Fruit fly (Drosophila melanogaster) whole organism, embryonic: ENCODE results near the gene CG4733.
A peak's percentile ranks its signal among the peaks of the same experiment; 100 is the strongest.

Experiments
- Bteb2 ChIP-seq: fragments of 200-800 bp; sonication (Bioruptor generic); optimal IDR thresholded peaks from 2 replicates; lab custom pipeline; 2016; ENCODE audit warnings: missing biosample characterization, missing genetic modification characterization
- CG10979 ChIP-seq: fragments of 200-800 bp; sonication (Bioruptor generic); optimal IDR thresholded peaks from 2 replicates; lab custom pipeline; 2018; ENCODE audit warnings: missing biosample characterization, mild to moderate bottlenecking, missing genetic modification characterization, moderate library complexity
- CG11695 ChIP-seq: fragments of 200-800 bp; sonication (Bioruptor generic); IDR thresholded peaks from 3 replicates; pipeline ENCODE4 v1.3.6; 2022; ENCODE audit warnings: missing biosample characterization, missing genetic modification characterization
- CG12071 ChIP-seq: fragments of 200-800 bp; sonication (Bioruptor generic); optimal IDR thresholded peaks from 3 replicates; lab custom pipeline; 2018; ENCODE audit warnings: missing biosample characterization, mild to moderate bottlenecking, missing genetic modification characterization
- CG13287 ChIP-seq: fragments of 200-800 bp; sonication (Bioruptor generic); IDR thresholded peaks from 2 replicates; pipeline ENCODE4 v1.3.6; 2022; ENCODE audit warnings: missing biosample characterization, missing genetic modification characterization; ENCODE audit not compliant: partially characterized antibody
- CG13624 ChIP-seq: fragments of 200-800 bp; sonication (Bioruptor generic); optimal IDR thresholded peaks from 2 replicates; lab custom pipeline; 2016; ENCODE audit warnings: missing biosample characterization, missing genetic modification characterization
- CG15073 ChIP-seq: fragments of 200-800 bp; sonication (Bioruptor generic); optimal IDR thresholded peaks from 2 replicates; lab custom pipeline; 2016; ENCODE audit warnings: missing biosample characterization, missing genetic modification characterization
- CG15601 ChIP-seq: fragments of 200-800 bp; sonication (Bioruptor generic); optimal IDR thresholded peaks from 3 replicates; lab custom pipeline; 2019; ENCODE audit warnings: missing biosample characterization, mild to moderate bottlenecking, missing genetic modification characterization, moderate library complexity
- CG17829 ChIP-seq: fragments of 200-800 bp; optimal IDR thresholded peaks from 2 replicates; lab custom pipeline; 2019; ENCODE audit warnings: missing biosample characterization, mild to moderate bottlenecking, missing genetic modification characterization, moderate library complexity
- CG1832 ChIP-seq: fragments of 200-800 bp; sonication (Bioruptor generic); optimal IDR thresholded peaks from 2 replicates; lab custom pipeline; 2017; ENCODE audit warnings: missing biosample characterization, mild to moderate bottlenecking, missing genetic modification characterization, inconsistent platforms
- CG2678 ChIP-seq: fragments of 200-800 bp; sonication (Bioruptor generic); optimal IDR thresholded peaks from 3 replicates; lab custom pipeline; 2019; ENCODE audit warnings: missing biosample characterization, mild to moderate bottlenecking, missing genetic modification characterization, moderate library complexity
- CG31224 ChIP-seq: fragments of 200-800 bp; sonication (Bioruptor generic); IDR thresholded peaks from 2 replicates; pipeline ENCODE4 v1.3.6; 2022; ENCODE audit warnings: missing biosample characterization, missing genetic modification characterization
- CG31365 ChIP-seq: fragments of 200-800 bp; sonication (Bioruptor generic); optimal IDR thresholded peaks from 2 replicates; lab custom pipeline; 2018; ENCODE audit warnings: missing biosample characterization, mild to moderate bottlenecking, missing genetic modification characterization
- CG4328 ChIP-seq: fragments of 200-800 bp; sonication (Bioruptor generic); optimal IDR thresholded peaks from 3 replicates; lab custom pipeline; 2017; ENCODE audit warnings: missing biosample characterization, missing genetic modification reagents, missing genetic modification characterization
- CG43689 ChIP-seq: fragments of 200-800 bp; sonication (Bioruptor generic); IDR thresholded peaks from 2 replicates; pipeline ENCODE4 v1.3.6; 2022; ENCODE audit warnings: missing biosample characterization, missing genetic modification characterization
- CG5953 ChIP-seq: fragments of 200-800 bp; sonication (Bioruptor generic); IDR thresholded peaks from 2 replicates; pipeline ENCODE4 v1.3.6; 2022; ENCODE audit warnings: missing biosample characterization, missing genetic modification characterization
- CG7839 ChIP-seq: fragments of 200-800 bp; sonication (Bioruptor generic); optimal IDR thresholded peaks from 3 replicates; lab custom pipeline; 2018; ENCODE audit warnings: missing biosample characterization, mild to moderate bottlenecking, missing genetic modification characterization, moderate library complexity
- CG9932 ChIP-seq: fragments of 200-800 bp; sonication (Bioruptor generic); IDR thresholded peaks from 2 replicates; pipeline ENCODE4 v1.3.6; 2022; ENCODE audit warnings: missing biosample characterization, missing genetic modification characterization
- Dll ChIP-seq: fragments of 200-800 bp; sonication (Bioruptor generic); IDR thresholded peaks from 4 replicates; pipeline ENCODE4 v1.3.6; 2022; ENCODE audit warnings: missing biosample characterization, missing genetic modification characterization; ENCODE audit not compliant: partially characterized antibody
- ERR ChIP-seq: fragments of 200-800 bp; sonication (Bioruptor generic); optimal IDR thresholded peaks from 2 replicates; lab custom pipeline; 2016; ENCODE audit warnings: missing biosample characterization, missing genetic modification characterization
- H2.0 ChIP-seq: fragments of 200-800 bp; sonication (Bioruptor generic); IDR thresholded peaks from 2 replicates; pipeline ENCODE4 v1.3.6; 2022; ENCODE audit warnings: missing biosample characterization, missing genetic modification characterization
- HLHmδ ChIP-seq: fragments of 200-800 bp; sonication (Bioruptor generic); optimal IDR thresholded peaks from 2 replicates; lab custom pipeline; 2018; ENCODE audit warnings: missing biosample characterization, mild to moderate bottlenecking, missing genetic modification characterization, moderate library complexity
- HmgZ ChIP-seq: fragments of 200-800 bp; sonication (Bioruptor generic); optimal IDR thresholded peaks from 2 replicates; lab custom pipeline; 2018; ENCODE audit warnings: missing biosample characterization, mild to moderate bottlenecking, missing genetic modification characterization
- Hmx ChIP-seq: fragments of 200-800 bp; sonication (Bioruptor generic); optimal IDR thresholded peaks from 2 replicates; lab custom pipeline; 2016; ENCODE audit warnings: missing biosample characterization, missing genetic modification characterization
- MBD-R2 ChIP-seq: fragments of 200-800 bp; sonication (Bioruptor generic); IDR thresholded peaks from 2 replicates; pipeline ENCODE4 v1.3.6; 2022; ENCODE audit warnings: missing biosample characterization, missing genetic modification characterization
- Meics ChIP-seq: fragments of 200-800 bp; sonication (Bioruptor generic); optimal IDR thresholded peaks from 2 replicates; lab custom pipeline; 2017; ENCODE audit warnings: missing biosample characterization, mild to moderate bottlenecking, missing genetic modification characterization
- NC2α ChIP-seq: fragments of 200-800 bp; sonication (Bioruptor generic); optimal IDR thresholded peaks from 2 replicates; lab custom pipeline; 2016; ENCODE audit warnings: missing biosample characterization, missing genetic modification characterization
- Poxn ChIP-seq: fragments of 200-800 bp; sonication (Bioruptor generic); IDR thresholded peaks from 2 replicates; pipeline ENCODE4 v1.3.6; 2022; ENCODE audit warnings: missing biosample characterization, missing genetic modification characterization
- Side ChIP-seq: fragments of 200-800 bp; sonication (Bioruptor generic); optimal IDR thresholded peaks from 2 replicates; lab custom pipeline; 2016; ENCODE audit warnings: missing biosample characterization, missing genetic modification characterization
- ac ChIP-seq: fragments of 200-800 bp; sonication (Bioruptor generic); optimal IDR thresholded peaks from 3 replicates; lab custom pipeline; 2017; ENCODE audit warnings: missing biosample characterization, mild to moderate bottlenecking, missing genetic modification characterization
- al ChIP-seq: fragments of 200-800 bp; sonication (Bioruptor generic); IDR thresholded peaks from 2 replicates; pipeline ENCODE4 v1.3.6; 2022; ENCODE audit warnings: missing biosample characterization, missing genetic modification characterization
- amos ChIP-seq: fragments of 200-800 bp; sonication (Bioruptor generic); IDR thresholded peaks from 2 replicates; pipeline ENCODE4 v1.3.6; 2022; ENCODE audit warnings: missing biosample characterization, missing genetic modification characterization; ENCODE audit not compliant: partially characterized antibody
- ato ChIP-seq: fragments of 200-800 bp; sonication (Bioruptor generic); IDR thresholded peaks from 2 replicates; pipeline ENCODE4 v1.3.6; 2022; ENCODE audit warnings: missing biosample characterization, missing genetic modification characterization; ENCODE audit not compliant: partially characterized antibody
- cas ChIP-seq: fragments of 200-800 bp; sonication (Bioruptor generic); IDR thresholded peaks from 2 replicates; pipeline ENCODE4 v1.3.6; 2022; ENCODE audit warnings: missing biosample characterization, missing genetic modification characterization
- corto ChIP-seq: fragments of 200-800 bp; sonication (Bioruptor generic); optimal IDR thresholded peaks from 2 replicates; lab custom pipeline; 2016; ENCODE audit warnings: missing biosample characterization, mild to moderate bottlenecking, missing genetic modification characterization, moderate library complexity
- dpn ChIP-seq, 2 experiments: fragments of 200-800 bp; sonication (Bioruptor generic); optimal IDR thresholded peaks; 3 replicates each; lab custom pipeline; 2016; ENCODE audit warnings: missing biosample characterization in 2 of 2, missing genetic modification characterization in 2 of 2
- gce ChIP-seq: fragments of 200-800 bp; sonication (Bioruptor generic); IDR thresholded peaks from 3 replicates; pipeline ENCODE4 v1.3.6; 2022; ENCODE audit warnings: missing biosample characterization, missing genetic modification characterization
- grau ChIP-seq: fragments of 200-800 bp; optimal IDR thresholded peaks from 3 replicates; lab custom pipeline; 2019; ENCODE audit warnings: missing biosample characterization, mild to moderate bottlenecking, missing genetic modification characterization, moderate library complexity
- ham ChIP-seq: fragments of 200-800 bp; sonication (Bioruptor generic); IDR thresholded peaks from 2 replicates; pipeline ENCODE4 v1.3.6; 2022; ENCODE audit warnings: missing biosample characterization, missing genetic modification characterization
- org-1 ChIP-seq: fragments of 200-800 bp; sonication (Bioruptor generic); optimal IDR thresholded peaks from 2 replicates; lab custom pipeline; 2017; ENCODE audit warnings: missing biosample characterization, missing genetic modification characterization
- pho ChIP-seq: fragments of 200-800 bp; sonication (Bioruptor generic); optimal IDR thresholded peaks from 2 replicates; lab custom pipeline; 2016; ENCODE audit warnings: missing biosample characterization, missing genetic modification characterization
- shn ChIP-seq: fragments of 200-800 bp; sonication (Bioruptor generic); optimal IDR thresholded peaks from 3 replicates; lab custom pipeline; 2016; ENCODE audit warnings: missing biosample characterization, missing genetic modification characterization
- sima ChIP-seq: fragments of 200-800 bp; sonication (Bioruptor generic); optimal IDR thresholded peaks from 2 replicates; lab custom pipeline; 2016; ENCODE audit warnings: missing biosample characterization, missing genetic modification characterization
- sisA ChIP-seq: fragments of 200-800 bp; sonication (Bioruptor generic); IDR thresholded peaks from 2 replicates; pipeline ENCODE4 v1.3.6; 2022; ENCODE audit warnings: missing biosample characterization, missing genetic modification characterization
- slbo ChIP-seq: fragments of 200-800 bp; sonication (Bioruptor generic); IDR thresholded peaks from 2 replicates; pipeline ENCODE4 v1.3.6; 2022; ENCODE audit warnings: missing biosample characterization, missing genetic modification characterization
- so ChIP-seq: fragments of 200-800 bp; sonication (Bioruptor generic); IDR thresholded peaks from 3 replicates; pipeline ENCODE4 v1.3.6; 2022; ENCODE audit warnings: missing biosample characterization, missing genetic modification characterization
- tap ChIP-seq: fragments of 200-800 bp; optimal IDR thresholded peaks from 3 replicates; lab custom pipeline; 2019; ENCODE audit warnings: missing biosample characterization, mild to moderate bottlenecking, missing genetic modification characterization, moderate library complexity
- toy ChIP-seq: fragments of 200-800 bp; sonication (Bioruptor generic); IDR thresholded peaks from 2 replicates; pipeline ENCODE4 v1.3.6; 2022; ENCODE audit warnings: missing biosample characterization, missing genetic modification characterization
- twi ChIP-seq: fragments of 200-800 bp; optimal IDR thresholded peaks from 2 replicates; lab custom pipeline; 2019; ENCODE audit warnings: missing biosample characterization, mild to moderate bottlenecking, missing genetic modification characterization, moderate library complexity
- unpg ChIP-seq: fragments of 200-800 bp; sonication (Bioruptor generic); optimal IDR thresholded peaks from 3 replicates; lab custom pipeline; 2018; ENCODE audit warnings: missing biosample characterization, mild to moderate bottlenecking, missing genetic modification characterization, moderate library complexity

CG4733 gene

dm6 chr3R:19904865-19905373, 14.4 kb downstream of the CG4733 start, which contains the start of the genes Surf6 and RhoGAP92B (continued):
- TF ChIP-seq Side (GFP tag; lab: Kevin White, UChicago) (peak; percentile 67), slbo (GFP tag; lab: Robert Waterston, UW) (peak; percentile 38), unpg (GFP tag; lab: Kevin White, UChicago) (peak; percentile 55), CG15073 (GFP tag; lab: Kevin White, UChicago) (no peak), so (peak; percentile 53; the same call in 1 of the 3 replicates), org-1 (GFP tag; lab: Kevin White, UChicago) (peak; percentile 39), CG5953 (0 out of 2 replicates have a peak, but pooled peaks have one; percentile 27), CG7839 (tag; lab: Kevin White, UChicago) (peak; percentile 53), CG1832 (GFP tag; lab: Kevin White, UChicago) (no peak), grau (tag; lab: Kevin White, UChicago) (peak; percentile 64), Meics (GFP tag; lab: Kevin White, UChicago) (peak; percentile 69), HmgZ (peak; percentile 79), ham (GFP tag; lab: Robert Waterston, UW) (no peak), gce (GFP tag; lab: Robert Waterston, UW) (no peak), CG31224 (no peak), Dll (GFP tag; lab: Robert Waterston, UW) (peak; percentile 42; the same call in 2 of the 4 replicates), NC2α (GFP tag; lab: Kevin White, UChicago) (peak; percentile 69), Bteb2 (peak; percentile 58), Poxn (GFP tag; lab: Robert Waterston, UW) (no peak), dpn (GFP tag; optimal IDR thresholded peaks at IDR 0.05; lab: Kevin White, UChicago) (peak; percentile 58 to 68), CG12071 (GFP tag; lab: Kevin White, UChicago) (peak; percentile 22), sima (no peak), CG15601 (tag; lab: Kevin White, UChicago) (peak; percentile 72), CG17829 (tag; lab: Kevin White, UChicago) (peak; percentile 77), MBD-R2 (peak; percentile 82), CG10979 (peak; percentile 53), shn (peak; percentile 24), ERR (GFP tag; lab: Kevin White, UChicago) (peak; percentile 38), ato (GFP tag; lab: Robert Waterston, UW) (no peak), tap (peak; percentile 2), CG9932 (GFP tag; lab: Robert Waterston, UW) (peak; percentile 52), toy (GFP tag; lab: Robert Waterston, UW) (peak; percentile 24; the same call in 1 of the 2 replicates), al (no peak), ac (GFP tag; lab: Kevin White, UChicago) (no peak), twi (tag; lab: Kevin White, UChicago) (peak; percentile 38), CG13624 (GFP tag; lab: Kevin White, UChicago) (peak; percentile 73), pho (GFP tag; lab: Kevin White, UChicago) (peak; percentile 32), CG13287 (GFP tag; lab: Robert Waterston, UW) (peak; percentile 78), CG31365 (peak; percentile 49), CG4328 (GFP tag; lab: Kevin White, UChicago) (peak; percentile 64), amos (GFP tag; lab: Robert Waterston, UW) (peak; percentile 41; the same call in 1 of the 2 replicates), H2.0 (GFP tag; lab: Robert Waterston, UW) (no peak), CG43689 (GFP tag; lab: Robert Waterston, UW) (no peak), corto (GFP tag; lab: Kevin White, UChicago) (no peak), CG11695 (GFP tag; lab: Robert Waterston, UW) (0 out of 3 replicates have a peak, but pooled peaks have one; percentile 25), cas (GFP tag; lab: Robert Waterston, UW) (peak; percentile 54; the same call in 1 of the 2 replicates), Hmx (GFP tag; lab: Kevin White, UChicago) (no peak), sisA (GFP tag; lab: Robert Waterston, UW) (peak; percentile 36; the same call in 1 of the 2 replicates), HLHmδ (GFP tag; lab: Kevin White, UChicago) (no peak), CG2678 (peak; percentile 64)
